Fruit fly (Drosophila melanogaster) whole organism, embryonic: ENCODE measurements around the gene Tomosyn.
A peak's percentile ranks its signal among the peaks of the same experiment; 100 is the strongest.

Experiments used
- Bgb ChIP-seq: fragments of 200-800 bp; sonication (Bioruptor generic); IDR thresholded peaks from 2 replicates; pipeline ENCODE4 v1.3.6; 2022; ENCODE audit warnings: missing biosample characterization, missing genetic modification characterization; ENCODE audit not compliant: partially characterized antibody
- Blimp-1 ChIP-seq: fragments of 200-800 bp; sonication (Bioruptor generic); optimal IDR thresholded peaks from 3 replicates; lab custom pipeline; 2018; ENCODE audit warnings: missing biosample characterization, missing genetic modification characterization, mild to moderate bottlenecking, moderate library complexity, missing genetic modification reagents
- CG10321 ChIP-seq: fragments of 200-800 bp; sonication (Bioruptor generic); IDR thresholded peaks from 2 replicates; pipeline ENCODE4 v1.3.6; 2022; ENCODE audit warnings: missing biosample characterization, missing genetic modification characterization
- CG11456 ChIP-seq: fragments of 200-800 bp; sonication (Bioruptor generic); IDR thresholded peaks from 3 replicates; pipeline ENCODE4 v1.3.6; 2022; ENCODE audit warnings: missing biosample characterization, missing genetic modification characterization
- CG11695 ChIP-seq: fragments of 200-800 bp; sonication (Bioruptor generic); IDR thresholded peaks from 3 replicates; pipeline ENCODE4 v1.3.6; 2022; ENCODE audit warnings: missing biosample characterization, missing genetic modification characterization
- CG12155 ChIP-seq: fragments of 200-800 bp; sonication (Bioruptor generic); optimal IDR thresholded peaks from 3 replicates; lab custom pipeline; 2016; ENCODE audit warnings: missing biosample characterization, missing genetic modification characterization
- CG12769 ChIP-seq: fragments of 200-800 bp; sonication (Bioruptor generic); optimal IDR thresholded peaks from 2 replicates; lab custom pipeline; 2019; ENCODE audit warnings: missing biosample characterization, mild to moderate bottlenecking, missing genetic modification characterization, moderate library complexity
- CG13123 ChIP-seq: fragments of 200-800 bp; sonication (Bioruptor generic); optimal IDR thresholded peaks from 2 replicates; lab custom pipeline; 2016; ENCODE audit warnings: missing biosample characterization, missing genetic modification characterization
- CG13894 ChIP-seq: fragments of 200-800 bp; sonication (Bioruptor generic); optimal IDR thresholded peaks from 3 replicates; lab custom pipeline; 2018; ENCODE audit warnings: missing biosample characterization, mild to moderate bottlenecking, missing genetic modification characterization, moderate library complexity
- CG15269 ChIP-seq: fragments of 200-800 bp; sonication (Bioruptor generic); optimal IDR thresholded peaks from 2 replicates; lab custom pipeline; 2018; ENCODE audit warnings: missing biosample characterization, mild to moderate bottlenecking, missing genetic modification characterization, moderate library complexity
- CG17186 ChIP-seq: fragments of 200-800 bp; sonication (Bioruptor generic); optimal IDR thresholded peaks from 3 replicates; lab custom pipeline; 2017; ENCODE audit warnings: missing biosample characterization, missing genetic modification reagents, missing genetic modification characterization
- CG17568 ChIP-seq: fragments of 200-800 bp; sonication (Bioruptor generic); optimal IDR thresholded peaks from 2 replicates; lab custom pipeline; 2018; ENCODE audit warnings: missing biosample characterization, mild to moderate bottlenecking, missing genetic modification characterization, moderate library complexity
- CG17802 ChIP-seq: fragments of 200-800 bp; sonication (Bioruptor generic); optimal IDR thresholded peaks from 2 replicates; lab custom pipeline; 2018; ENCODE audit warnings: missing biosample characterization, mild to moderate bottlenecking, missing genetic modification characterization, moderate library complexity
- CG34422 ChIP-seq: fragments of 200-800 bp; sonication (Bioruptor generic); IDR thresholded peaks from 3 replicates; pipeline ENCODE4 v1.3.6; 2022; ENCODE audit warnings: missing biosample characterization, missing genetic modification characterization
- CG3847 ChIP-seq: fragments of 200-800 bp; sonication (Bioruptor generic); IDR thresholded peaks from 2 replicates; pipeline ENCODE4 v1.3.6; 2022; ENCODE audit warnings: missing biosample characterization, missing genetic modification characterization
- CG4282 ChIP-seq: fragments of 200-800 bp; sonication (Bioruptor generic); optimal IDR thresholded peaks from 2 replicates; lab custom pipeline; 2016; ENCODE audit warnings: missing biosample characterization, missing genetic modification characterization
- CG4360 ChIP-seq: fragments of 200-800 bp; sonication (Bioruptor generic); IDR thresholded peaks from 2 replicates; pipeline ENCODE4 v1.3.6; 2022; ENCODE audit warnings: missing biosample characterization, missing genetic modification characterization
- CG8281 ChIP-seq: fragments of 200-800 bp; sonication (Bioruptor generic); optimal IDR thresholded peaks from 2 replicates; lab custom pipeline; 2018; ENCODE audit warnings: missing biosample characterization, mild to moderate bottlenecking, missing genetic modification characterization, moderate library complexity
- CG8290 ChIP-seq, 3 experiments: fragments of 200-800 bp; sonication (Bioruptor generic); optimal IDR thresholded peaks; 2 replicates each; lab custom pipeline; 2016 to 2019; ENCODE audit warnings: missing biosample characterization in 3 of 3, missing genetic modification characterization in 3 of 3, mild to moderate bottlenecking in 2 of 3, moderate library complexity in 1 of 3
- CG9817 ChIP-seq: fragments of 200-800 bp; sonication (Bioruptor generic); optimal IDR thresholded peaks from 2 replicates; lab custom pipeline; 2018; ENCODE audit warnings: missing biosample characterization, mild to moderate bottlenecking, missing genetic modification characterization, moderate library complexity
- Chrac-16 ChIP-seq: fragments of 200-800 bp; sonication (Bioruptor generic); optimal IDR thresholded peaks from 3 replicates; lab custom pipeline; 2016; ENCODE audit warnings: missing biosample characterization, missing genetic modification characterization
- Ets65A ChIP-seq: fragments of 200-800 bp; sonication (Bioruptor generic); peaks from one replicate; lab custom pipeline; 2016; ENCODE audit warnings: missing biosample characterization, missing genetic modification characterization
- Gsc ChIP-seq: fragments of 200-800 bp; sonication (Bioruptor generic); IDR thresholded peaks from 2 replicates; pipeline ENCODE4 v1.3.6; 2022; ENCODE audit warnings: missing biosample characterization, missing genetic modification characterization
- HLH3B ChIP-seq: fragments of 200-800 bp; sonication (Bioruptor generic); IDR thresholded peaks from 2 replicates; pipeline ENCODE4 v1.3.6; 2022; ENCODE audit warnings: missing biosample characterization, missing genetic modification characterization
- Hand ChIP-seq: fragments of 200-800 bp; sonication (Bioruptor generic); optimal IDR thresholded peaks from 2 replicates; lab custom pipeline; 2017; ENCODE audit warnings: mild to moderate bottlenecking, missing biosample characterization, missing genetic modification reagents, missing genetic modification characterization
- Nf-YA ChIP-seq: fragments of 200-800 bp; sonication (Bioruptor generic); IDR thresholded peaks from 2 replicates; pipeline ENCODE4 v1.3.6; 2022; ENCODE audit warnings: missing biosample characterization, missing genetic modification characterization
- NfI ChIP-seq: fragments of 200-800 bp; sonication (Bioruptor generic); optimal IDR thresholded peaks from 3 replicates; lab custom pipeline; 2018; ENCODE audit warnings: missing biosample characterization, mild to moderate bottlenecking, missing genetic modification characterization, moderate library complexity
- Ptx1 ChIP-seq: fragments of 200-800 bp; sonication (Bioruptor generic); IDR thresholded peaks from 2 replicates; pipeline ENCODE4 v1.3.6; 2022; ENCODE audit warnings: missing biosample characterization, missing genetic modification characterization
- Sin3A ChIP-seq: fragments of >200 bp; optimal IDR thresholded peaks from 2 replicates; lab custom pipeline; 2018
- Six4 ChIP-seq: fragments of 200-800 bp; sonication (Bioruptor generic); optimal IDR thresholded peaks from 2 replicates; lab custom pipeline; 2016; ENCODE audit warnings: missing biosample characterization, missing genetic modification characterization
- abd-A ChIP-seq: fragments of 200-800 bp; sonication (Bioruptor generic); optimal IDR thresholded peaks from 3 replicates; lab custom pipeline; 2019; ENCODE audit warnings: missing biosample characterization, mild to moderate bottlenecking, missing genetic modification characterization, moderate library complexity
- aop ChIP-seq: fragments of 200-800 bp; sonication (Bioruptor generic); IDR thresholded peaks from 2 replicates; pipeline ENCODE4 v1.3.6; 2022; ENCODE audit warnings: missing biosample characterization, missing genetic modification characterization
- chinmo ChIP-seq: fragments of 200-800 bp; sonication (Bioruptor generic); IDR thresholded peaks from 4 replicates; pipeline ENCODE4 v1.3.6; 2022; ENCODE audit warnings: missing biosample characterization, missing genetic modification characterization; ENCODE audit not compliant: partially characterized antibody
- crol ChIP-seq: fragments of 200-800 bp; sonication (Bioruptor generic); IDR thresholded peaks from 2 replicates; pipeline ENCODE4 v1.3.6; 2022; ENCODE audit warnings: missing biosample characterization, missing genetic modification characterization
- eve ChIP-seq, 2 experiments: fragments of >200 bp; optimal IDR thresholded peaks; 2 replicates each; lab custom pipeline; 2017; ENCODE audit warnings: missing biosample characterization in 2 of 2, missing genetic modification characterization in 2 of 2
- kni ChIP-seq: fragments of 200-800 bp; sonication (Bioruptor generic); optimal IDR thresholded peaks from 3 replicates; lab custom pipeline; 2017; ENCODE audit warnings: mild to moderate bottlenecking, missing biosample characterization, missing genetic modification reagents, missing genetic modification characterization
- mirr ChIP-seq: fragments of 200-800 bp; sonication (Bioruptor generic); optimal IDR thresholded peaks from 3 replicates; lab custom pipeline; 2018; ENCODE audit warnings: missing biosample characterization, mild to moderate bottlenecking, missing genetic modification characterization
- mld ChIP-seq: fragments of 200-800 bp; sonication (Bioruptor generic); IDR thresholded peaks from 3 replicates; pipeline ENCODE4 v1.3.6; 2022; ENCODE audit warnings: missing biosample characterization, missing genetic modification characterization; ENCODE audit not compliant: partially characterized antibody
- nerfin-1 ChIP-seq: fragments of 200-800 bp; sonication (Bioruptor generic); optimal IDR thresholded peaks from 3 replicates; lab custom pipeline; 2019; ENCODE audit warnings: missing biosample characterization, mild to moderate bottlenecking, missing genetic modification characterization, moderate library complexity
- pfk ChIP-seq: fragments of 200-800 bp; sonication (Bioruptor generic); optimal IDR thresholded peaks from 2 replicates; lab custom pipeline; 2018; ENCODE audit warnings: missing biosample characterization, mild to moderate bottlenecking, missing genetic modification characterization, moderate library complexity
- pros ChIP-seq: fragments of 200-800 bp; sonication (Bioruptor generic); optimal IDR thresholded peaks from 3 replicates; lab custom pipeline; 2019; ENCODE audit warnings: missing biosample characterization, mild to moderate bottlenecking, missing genetic modification characterization, moderate library complexity
- psq ChIP-seq: fragments of 200-800 bp; sonication (Bioruptor generic); optimal IDR thresholded peaks from 2 replicates; lab custom pipeline; 2017; ENCODE audit warnings: missing biosample characterization, missing genetic modification characterization
- rib ChIP-seq: fragments of 200-800 bp; sonication (Bioruptor generic); IDR thresholded peaks from 2 replicates; pipeline ENCODE4 v1.3.6; 2022; ENCODE audit warnings: missing biosample characterization, missing genetic modification characterization
- unpg ChIP-seq: fragments of 200-800 bp; sonication (Bioruptor generic); optimal IDR thresholded peaks from 3 replicates; lab custom pipeline; 2018; ENCODE audit warnings: missing biosample characterization, mild to moderate bottlenecking, missing genetic modification characterization, moderate library complexity
- wdn ChIP-seq: fragments of 200-800 bp; sonication (Bioruptor generic); IDR thresholded peaks from 2 replicates; pipeline ENCODE4 v1.3.6; 2022; ENCODE audit warnings: missing biosample characterization, missing genetic modification characterization

Tomosyn gene

DNA sequence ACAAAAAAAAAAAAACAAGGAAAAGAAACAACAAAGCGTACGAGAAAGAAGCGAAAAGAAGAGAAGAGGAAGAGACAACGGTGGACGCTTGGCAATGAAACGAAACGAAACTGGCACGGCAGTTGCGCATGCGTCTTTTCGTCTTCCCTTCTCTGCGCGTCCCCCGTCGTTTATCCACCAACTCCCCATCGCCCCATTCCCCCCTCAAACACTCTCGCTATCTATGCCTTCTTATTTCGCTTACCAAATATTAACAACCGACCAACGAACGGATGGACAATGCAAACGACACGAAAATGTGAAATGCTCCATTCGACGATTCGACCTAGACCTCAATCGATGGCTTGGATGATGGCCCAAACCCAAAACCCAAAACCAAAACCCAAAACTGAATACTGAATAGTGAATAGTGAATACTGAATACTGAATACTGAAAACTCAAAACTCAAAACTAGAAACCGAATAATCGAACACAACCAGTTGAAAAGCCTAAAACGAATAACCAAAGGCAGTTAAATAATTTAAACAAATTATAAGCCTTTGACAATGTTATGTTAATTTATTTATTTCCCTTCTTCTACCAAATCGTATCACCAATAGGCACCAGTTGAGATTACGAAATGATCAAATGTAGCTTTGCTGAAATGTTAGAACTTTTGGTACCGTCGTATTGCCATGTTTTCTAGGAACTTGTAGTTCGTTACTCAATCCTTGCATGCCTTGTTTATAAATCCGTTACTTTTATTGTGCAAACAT lies 39.3 kb downstream of the Tomosyn start:
- TF ChIP-seq chinmo (0 out of 4 replicates have a peak, but pooled peaks have one; percentile 48), NfI (no peak), aop (GFP tag; lab: Robert Waterston, UW) (no peak), CG3847 (GFP tag; lab: Robert Waterston, UW) (no peak), mirr (GFP tag; lab: Kevin White, UChicago) (peak; percentile 5), CG17802 (tag; lab: Kevin White, UChicago) (no peak), nerfin-1 (tag; lab: Kevin White, UChicago) (no peak), CG11456 (GFP tag; lab: Robert Waterston, UW) (no peak), eve (GFP tag; optimal IDR thresholded peaks at IDR 0.05; lab: Kevin White, UChicago) (peak in 1 of 2 experiments; percentile 20), pfk (GFP tag; lab: Kevin White, UChicago) (peak; percentile 87), Six4 (GFP tag; lab: Kevin White, UChicago) (no peak), CG34422 (GFP tag; lab: Robert Waterston, UW) (0 out of 3 replicates have a peak, but pooled peaks have one; percentile 2), CG11695 (GFP tag; lab: Robert Waterston, UW) (no peak), CG17186 (GFP tag; lab: Kevin White, UChicago) (no peak), HLH3B (GFP tag; lab: Robert Waterston, UW) (no peak), rib (GFP tag; lab: Robert Waterston, UW) (no peak; the same call in 1 of the 2 replicates), Blimp-1 (GFP tag; lab: Kevin White, UChicago) (peak; percentile 93), Nf-YA (no peak), CG12769 (tag; lab: Kevin White, UChicago) (peak; percentile 82), unpg (GFP tag; lab: Kevin White, UChicago) (no peak), CG4360 (peak; percentile 36; the same call in 1 of the 2 replicates), CG17568 (GFP tag; lab: Kevin White, UChicago) (no peak), Hand (GFP tag; lab: Kevin White, UChicago) (no peak), Sin3A (lab: Kevin White, UChicago) (no peak), kni (GFP tag; lab: Kevin White, UChicago) (peak; percentile 62), CG8290 (GFP tag; optimal IDR thresholded peaks at IDR 0.05; lab: Kevin White, UChicago) (no peak), CG8290 (tag; optimal IDR thresholded peaks at IDR 0.05; lab: Kevin White, UChicago) (peak in 1 of 2 experiments; percentile 33), psq (GFP tag; lab: Kevin White, UChicago) (peak; percentile 81), wdn (GFP tag; lab: Robert Waterston, UW) (no peak), CG15269 (tag; lab: Kevin White, UChicago) (no peak), CG12155 (GFP tag; lab: Kevin White, UChicago) (no peak), Gsc (GFP tag; lab: Robert Waterston, UW) (no peak), pros (GFP tag; lab: Kevin White, UChicago) (peak; percentile 0), CG4282 (GFP tag; lab: Kevin White, UChicago) (no peak), CG9817 (no peak), Chrac-16 (GFP tag; lab: Kevin White, UChicago) (no peak), abd-A (tag; lab: Kevin White, UChicago) (no peak), Ptx1 (no peak), CG13123 (GFP tag; lab: Kevin White, UChicago) (no peak), CG13894 (tag; lab: Kevin White, UChicago) (peak; percentile 61), mld (GFP tag; lab: Robert Waterston, UW) (no peak), CG10321 (no peak), crol (GFP tag; lab: Robert Waterston, UW) (peak; percentile 93), Bgb (GFP tag; lab: Robert Waterston, UW) (no peak), CG8281 (tag; lab: Kevin White, UChicago) (no peak), Ets65A (peak; percentile 66)
